Fruit fly (Drosophila melanogaster) whole organism, embryonic: ENCODE results near the gene CG6283.

Source experiments
- Atf6 ChIP-seq: fragments of 200-800 bp; sonication (Bioruptor generic); IDR thresholded peaks from 2 replicates; pipeline ENCODE4 v1.3.6; 2022; ENCODE audit warnings: missing biosample characterization, missing genetic modification characterization
- Awh ChIP-seq: fragments of 200-800 bp; sonication (Bioruptor generic); IDR thresholded peaks from 2 replicates; pipeline ENCODE4, ENCODE4 v1.3.6; 2022; ENCODE audit warnings: missing biosample characterization, missing genetic modification characterization
- B-H2 ChIP-seq: fragments of 200-800 bp; sonication (Bioruptor generic); optimal IDR thresholded peaks from 2 replicates; lab custom pipeline; 2018; ENCODE audit warnings: missing biosample characterization, mild to moderate bottlenecking, missing genetic modification characterization
- BEAF-32 ChIP-seq: fragments of 200-800 bp; sonication (Bioruptor generic); optimal IDR thresholded peaks from 3 replicates; lab custom pipeline; 2017; ENCODE audit warnings: missing biosample characterization, missing genetic modification characterization, mild to moderate bottlenecking, moderate library complexity, missing genetic modification reagents
- CG10267 ChIP-seq: fragments of 200-800 bp; sonication (Bioruptor generic); optimal IDR thresholded peaks from 2 replicates; lab custom pipeline; 2018; ENCODE audit warnings: missing biosample characterization, mild to moderate bottlenecking, missing genetic modification characterization, moderate library complexity
- CG10431 ChIP-seq: fragments of 200-800 bp; sonication (Bioruptor generic); optimal IDR thresholded peaks from 3 replicates; lab custom pipeline; 2018; ENCODE audit warnings: missing biosample characterization, mild to moderate bottlenecking, missing genetic modification characterization
- CG10543 ChIP-seq: fragments of 200-800 bp; sonication (Bioruptor generic); optimal IDR thresholded peaks from 3 replicates; lab custom pipeline; 2017; ENCODE audit warnings: missing biosample characterization, mild to moderate bottlenecking, missing genetic modification characterization, moderate library complexity
- CG12769 ChIP-seq: fragments of 200-800 bp; sonication (Bioruptor generic); optimal IDR thresholded peaks from 2 replicates; lab custom pipeline; 2019; ENCODE audit warnings: missing biosample characterization, mild to moderate bottlenecking, missing genetic modification characterization, moderate library complexity
- CG13296 ChIP-seq: fragments of 200-800 bp; sonication (Bioruptor generic); optimal IDR thresholded peaks from 3 replicates; lab custom pipeline; 2018; ENCODE audit warnings: missing biosample characterization, mild to moderate bottlenecking, missing genetic modification characterization
- CG13894 ChIP-seq: fragments of 200-800 bp; sonication (Bioruptor generic); optimal IDR thresholded peaks from 3 replicates; lab custom pipeline; 2018; ENCODE audit warnings: missing biosample characterization, mild to moderate bottlenecking, missing genetic modification characterization, moderate library complexity
- CG16779 ChIP-seq: fragments of 200-800 bp; sonication (Bioruptor generic); IDR thresholded peaks from 2 replicates; pipeline ENCODE4 v1.3.6; 2022; ENCODE audit warnings: missing biosample characterization, missing genetic modification characterization
- CG17359 ChIP-seq: fragments of 200-800 bp; sonication (Bioruptor generic); optimal IDR thresholded peaks from 3 replicates; lab custom pipeline; 2018; ENCODE audit warnings: missing biosample characterization, mild to moderate bottlenecking, missing genetic modification characterization, moderate library complexity
- CG17385 ChIP-seq: fragments of 200-800 bp; sonication (Bioruptor generic); optimal IDR thresholded peaks from 3 replicates; lab custom pipeline; 2018; ENCODE audit warnings: missing biosample characterization, mild to moderate bottlenecking, missing genetic modification characterization
- CG18476 ChIP-seq: fragments of 200-800 bp; sonication (Bioruptor generic); optimal IDR thresholded peaks from 2 replicates; lab custom pipeline; 2016; ENCODE audit warnings: missing biosample characterization, mild to moderate bottlenecking, missing genetic modification characterization
- CG30020 ChIP-seq: fragments of 200-800 bp; optimal IDR thresholded peaks from 2 replicates; lab custom pipeline; 2019; ENCODE audit warnings: missing biosample characterization, mild to moderate bottlenecking, missing genetic modification characterization, moderate library complexity
- CG31365 ChIP-seq: fragments of 200-800 bp; sonication (Bioruptor generic); optimal IDR thresholded peaks from 2 replicates; lab custom pipeline; 2018; ENCODE audit warnings: missing biosample characterization, mild to moderate bottlenecking, missing genetic modification characterization
- CG3281 ChIP-seq: fragments of 200-800 bp; sonication (Bioruptor generic); optimal IDR thresholded peaks from 3 replicates; lab custom pipeline; 2017; ENCODE audit warnings: missing biosample characterization, mild to moderate bottlenecking, missing genetic modification characterization
- CG34224 ChIP-seq: fragments of 200-800 bp; sonication (Bioruptor generic); IDR thresholded peaks from 3 replicates; pipeline ENCODE4 v1.3.6; 2022; ENCODE audit warnings: missing biosample characterization, missing genetic modification characterization; ENCODE audit not compliant: partially characterized antibody
- CG34422 ChIP-seq: fragments of 200-800 bp; sonication (Bioruptor generic); IDR thresholded peaks from 3 replicates; pipeline ENCODE4 v1.3.6; 2022; ENCODE audit warnings: missing biosample characterization, missing genetic modification characterization
- CG4360 ChIP-seq: fragments of 200-800 bp; sonication (Bioruptor generic); IDR thresholded peaks from 2 replicates; pipeline ENCODE4 v1.3.6; 2022; ENCODE audit warnings: missing biosample characterization, missing genetic modification characterization
- CG6854 ChIP-seq: fragments of 200-800 bp; sonication (Bioruptor generic); optimal IDR thresholded peaks from 3 replicates; lab custom pipeline; 2017; ENCODE audit warnings: missing biosample characterization, mild to moderate bottlenecking, missing genetic modification characterization
- CG7987 ChIP-seq: fragments of 200-800 bp; sonication (Bioruptor generic); optimal IDR thresholded peaks from 2 replicates; lab custom pipeline; 2018; ENCODE audit warnings: missing biosample characterization, mild to moderate bottlenecking, missing genetic modification characterization, moderate library complexity
- CG8478 ChIP-seq: fragments of >200 bp; optimal IDR thresholded peaks from 2 replicates; lab custom pipeline; 2018
- CG9876 ChIP-seq: fragments of 200-800 bp; sonication (Bioruptor generic); optimal IDR thresholded peaks from 2 replicates; lab custom pipeline; 2016; ENCODE audit warnings: missing biosample characterization, missing genetic modification characterization
- Dbx ChIP-seq: fragments of 200-800 bp; sonication (Bioruptor generic); IDR thresholded peaks from 3 replicates; pipeline ENCODE4 v1.3.6; 2022; ENCODE audit warnings: missing biosample characterization, missing genetic modification characterization
- Deaf1 ChIP-seq: fragments of 200-800 bp; optimal IDR thresholded peaks from 3 replicates; lab custom pipeline; 2019; ENCODE audit warnings: missing biosample characterization, mild to moderate bottlenecking, missing genetic modification characterization, moderate library complexity
- E2f2 ChIP-seq: fragments of 200-800 bp; sonication (Bioruptor generic); IDR thresholded peaks from 2 replicates; pipeline ENCODE4 v1.3.6; 2022; ENCODE audit warnings: missing biosample characterization, missing genetic modification characterization
- ERR ChIP-seq: fragments of 200-800 bp; sonication (Bioruptor generic); optimal IDR thresholded peaks from 2 replicates; lab custom pipeline; 2016; ENCODE audit warnings: missing biosample characterization, missing genetic modification characterization
- Eip74EF ChIP-seq, 2 experiments: fragments of 200-800 bp in 1 of 2; fragments of >200 bp in 1 of 2; sonication (Bioruptor generic) in 1 of 2; optimal IDR thresholded peaks; 2 replicates each; lab custom pipeline; 2017 to 2019; ENCODE audit warnings: missing biosample characterization in 2 of 2, missing genetic modification characterization in 2 of 2, mild to moderate bottlenecking in 1 of 2, moderate library complexity in 1 of 2
- Ets97D ChIP-seq: fragments of 200-800 bp; sonication (Bioruptor generic); optimal IDR thresholded peaks from 3 replicates; lab custom pipeline; 2016; ENCODE audit warnings: missing biosample characterization, missing genetic modification characterization
- Fer1 ChIP-seq: fragments of 200-800 bp; sonication (Bioruptor generic); optimal IDR thresholded peaks from 2 replicates; lab custom pipeline; 2017; ENCODE audit warnings: missing biosample characterization, mild to moderate bottlenecking, missing genetic modification characterization
- MTF-1 ChIP-seq: fragments of 200-800 bp; sonication (Bioruptor generic); optimal IDR thresholded peaks from 2 replicates; lab custom pipeline; 2018; ENCODE audit warnings: missing biosample characterization, mild to moderate bottlenecking, missing genetic modification characterization, borderline replicate concordance
- Meics ChIP-seq: fragments of 200-800 bp; sonication (Bioruptor generic); optimal IDR thresholded peaks from 2 replicates; lab custom pipeline; 2017; ENCODE audit warnings: missing biosample characterization, mild to moderate bottlenecking, missing genetic modification characterization
- Rfx ChIP-seq: fragments of 200-800 bp; sonication (Bioruptor generic); IDR thresholded peaks from 2 replicates; pipeline ENCODE4 v1.3.6; 2022; ENCODE audit warnings: missing biosample characterization, missing genetic modification characterization
- Taf1 ChIP-seq: fragments of 200-800 bp; sonication (Bioruptor generic); IDR thresholded peaks from 2 replicates; pipeline ENCODE4 v1.3.6; 2022; ENCODE audit warnings: missing biosample characterization, missing genetic modification characterization
- Vsx1 ChIP-seq: fragments of 200-800 bp; sonication (Bioruptor generic); optimal IDR thresholded peaks from 2 replicates; lab custom pipeline; 2017; ENCODE audit warnings: missing biosample characterization, mild to moderate bottlenecking, missing genetic modification characterization, missing genetic modification reagents
- ase ChIP-seq: fragments of 200-800 bp; sonication (Bioruptor generic); IDR thresholded peaks from 3 replicates; pipeline ENCODE4 v1.3.6; 2022; ENCODE audit warnings: missing biosample characterization, missing genetic modification characterization
- cad ChIP-seq: fragments of >200 bp; optimal IDR thresholded peaks from 2 replicates; lab custom pipeline; 2017; ENCODE audit warnings: missing biosample characterization, missing genetic modification characterization
- chm ChIP-seq: fragments of 200-800 bp; sonication (Bioruptor generic); IDR thresholded peaks from 2 replicates; pipeline ENCODE4 v1.3.6; 2022; ENCODE audit warnings: missing biosample characterization, missing genetic modification characterization
- ci ChIP-seq: fragments of 200-800 bp; sonication (Bioruptor generic); IDR thresholded peaks from 3 replicates; pipeline ENCODE4 v1.3.6; 2022; ENCODE audit warnings: missing biosample characterization, missing genetic modification characterization
- lbe ChIP-seq: fragments of 200-800 bp; sonication (Bioruptor generic); optimal IDR thresholded peaks from 2 replicates; lab custom pipeline; 2016; ENCODE audit warnings: missing biosample characterization, mild to moderate bottlenecking, missing genetic modification characterization
- mirr ChIP-seq: fragments of 200-800 bp; sonication (Bioruptor generic); optimal IDR thresholded peaks from 3 replicates; lab custom pipeline; 2018; ENCODE audit warnings: missing biosample characterization, mild to moderate bottlenecking, missing genetic modification characterization
- oc ChIP-seq: fragments of 200-800 bp; sonication (Bioruptor generic); optimal IDR thresholded peaks from 2 replicates; lab custom pipeline; 2018; ENCODE audit warnings: missing biosample characterization, mild to moderate bottlenecking, missing genetic modification characterization, moderate library complexity
- org-1 ChIP-seq: fragments of 200-800 bp; sonication (Bioruptor generic); optimal IDR thresholded peaks from 2 replicates; lab custom pipeline; 2017; ENCODE audit warnings: missing biosample characterization, missing genetic modification characterization
- p53 ChIP-seq: fragments of 200-800 bp; sonication (Bioruptor generic); optimal IDR thresholded peaks from 2 replicates; lab custom pipeline; 2016; ENCODE audit warnings: missing biosample characterization, missing genetic modification characterization
- pb ChIP-seq: fragments of 200-800 bp; sonication (Bioruptor generic); optimal IDR thresholded peaks from 3 replicates; lab custom pipeline; 2016; ENCODE audit warnings: missing biosample characterization, missing genetic modification characterization
- sens ChIP-seq: fragments of 200-800 bp; sonication (Bioruptor generic); peaks from one replicate; lab custom pipeline; 2016; ENCODE audit warnings: missing biosample characterization, missing genetic modification characterization
- sob ChIP-seq: fragments of 200-800 bp; sonication (Bioruptor generic); IDR thresholded peaks from 2 replicates; pipeline ENCODE4 v1.3.6; 2022; ENCODE audit warnings: missing biosample characterization, missing genetic modification characterization
- unc-4 ChIP-seq: fragments of 200-800 bp; sonication (Bioruptor generic); IDR thresholded peaks from 2 replicates; pipeline ENCODE4 v1.3.6; 2022; ENCODE audit warnings: missing biosample characterization, missing genetic modification characterization; ENCODE audit not compliant: partially characterized antibody
- vvl ChIP-seq: fragments of 200-800 bp; sonication (Bioruptor generic); IDR thresholded peaks from 2 replicates; pipeline ENCODE4 v1.3.6; 2022; ENCODE audit warnings: missing biosample characterization, missing genetic modification characterization

CG6283 gene

DNA sequence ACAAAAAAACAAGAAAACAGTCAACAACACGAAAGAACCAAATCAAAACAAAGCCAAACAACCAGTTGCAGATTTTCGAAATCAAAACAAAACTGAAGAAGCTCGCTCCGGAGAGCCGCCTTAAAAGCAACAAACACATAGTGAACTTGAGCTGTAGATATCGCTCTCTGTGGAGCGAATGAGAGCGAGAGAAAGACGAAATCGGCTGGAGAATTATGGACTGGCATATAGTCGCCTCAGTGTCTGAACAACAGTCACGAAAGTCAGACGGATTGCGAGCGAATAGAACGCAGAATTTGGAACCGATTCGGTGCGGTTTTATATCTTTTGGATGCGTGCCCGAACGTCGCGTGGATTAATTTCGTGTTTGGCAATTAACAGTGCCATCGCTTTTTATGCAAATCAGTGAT lies 40.9 kb downstream of the CG6283 start (continued):
- TF ChIP-seq CG10267: no peak
- TF ChIP-seq sens (GFP tag; lab: Kevin White, UChicago): peak; percentile 56
- no peak for TF ChIP-seq org-1
- TF ChIP-seq CG12769: peak; percentile 49
- peak; percentile 16 for TF ChIP-seq MTF-1
- TF ChIP-seq chm (GFP tag; lab: Robert Waterston, UW): peak; percentile 57; the same call in 1 of the 2 replicates
- peak; percentile 32 for TF ChIP-seq lbe (GFP tag; lab: Kevin White, UChicago)
- TF ChIP-seq vvl (GFP tag; lab: Robert Waterston, UW): peak; percentile 84
- no peak for TF ChIP-seq cad (GFP tag; lab: Kevin White, UChicago)
- TF ChIP-seq Ets97D (GFP tag; lab: Kevin White, UChicago): no peak
- 0 out of 2 replicates have a peak, but pooled peaks have one; percentile 17 for TF ChIP-seq Taf1 (GFP tag; lab: Robert Waterston, UW)
- TF ChIP-seq Rfx: peak; percentile 46; the same call in 1 of the 2 replicates
- peak; percentile 37 for TF ChIP-seq Fer1
- TF ChIP-seq CG31365 (tag; lab: Kevin White, UChicago): no peak
- TF ChIP-seq CG10543 (GFP tag; lab: Kevin White, UChicago): peak; percentile 54
- peak; percentile 60 for TF ChIP-seq CG13894 (tag; lab: Kevin White, UChicago)
- peak in 1 of 2 experiments; percentile 33 for TF ChIP-seq Eip74EF (GFP tag; optimal IDR thresholded peaks at IDR 0.05; lab: Kevin White, UChicago)
- TF ChIP-seq sob (GFP tag; lab: Robert Waterston, UW): peak; percentile 32; the same call in 1 of the 2 replicates
- TF ChIP-seq Deaf1 (tag; lab: Kevin White, UChicago): peak; percentile 68
- TF ChIP-seq CG13296 (GFP tag; lab: Kevin White, UChicago): peak; percentile 20
- peak; percentile 38; the same call in 1 of the 3 replicates for TF ChIP-seq ci (GFP tag; lab: Robert Waterston, UW)
- no peak for TF ChIP-seq p53
- peak; percentile 36; the same call in 1 of the 3 replicates for TF ChIP-seq CG34224 (GFP tag; lab: Robert Waterston, UW)
- TF ChIP-seq Awh (GFP tag; lab: Robert Waterston, UW): peak; percentile 58; the same call in 1 of the 2 replicates
- no peak for TF ChIP-seq ase (GFP tag; lab: Robert Waterston, UW)
- TF ChIP-seq mirr (GFP tag; lab: Kevin White, UChicago): peak; percentile 47
- peak; percentile 52 for TF ChIP-seq unc-4 (GFP tag; lab: Robert Waterston, UW)
- TF ChIP-seq CG17359 (tag; lab: Kevin White, UChicago): no peak
- peak; percentile 19 for TF ChIP-seq pb
- peak; percentile 49 for TF ChIP-seq CG6854
- peak; percentile 30 for TF ChIP-seq B-H2 (GFP tag; lab: Kevin White, UChicago)
- no peak for TF ChIP-seq Meics (GFP tag; lab: Kevin White, UChicago)
- TF ChIP-seq Vsx1 (GFP tag; lab: Kevin White, UChicago): peak; percentile 28
- TF ChIP-seq CG3281 (GFP tag; lab: Kevin White, UChicago): peak; percentile 48
- no peak for TF ChIP-seq CG9876 (GFP tag; lab: Kevin White, UChicago)
- TF ChIP-seq CG4360 (GFP tag; lab: Robert Waterston, UW): peak; percentile 89
- peak; percentile 90 for TF ChIP-seq CG10431 (GFP tag; lab: Kevin White, UChicago)
- TF ChIP-seq oc (tag; lab: Kevin White, UChicago): peak; percentile 84
- peak; percentile 48 for TF ChIP-seq Atf6 (GFP tag; lab: Robert Waterston, UW)
- peak; percentile 53; the same call in 2 of the 3 replicates for TF ChIP-seq Dbx (GFP tag; lab: Robert Waterston, UW)
- TF ChIP-seq CG8478: no peak
- TF ChIP-seq CG34422: peak; percentile 47; the same call in 1 of the 3 replicates
- 0 out of 2 replicates have a peak, but pooled peaks have one; percentile 39 for TF ChIP-seq CG16779 (GFP tag; lab: Robert Waterston, UW)
- no peak for TF ChIP-seq CG30020
- TF ChIP-seq E2f2 (GFP tag; lab: Robert Waterston, UW): no peak
- TF ChIP-seq ERR (GFP tag; lab: Kevin White, UChicago): peak; percentile 15
- no peak for TF ChIP-seq CG18476
- peak; percentile 24 for TF ChIP-seq CG17385 (GFP tag; lab: Kevin White, UChicago)
- TF ChIP-seq BEAF-32: peak; percentile 9
- TF ChIP-seq CG7987 (GFP tag; lab: Kevin White, UChicago): peak; percentile 47
